Fruit fly (Drosophila melanogaster) whole organism, embryonic: ENCODE results near the gene CG31223.

Experiments used
- B-H2 ChIP-seq: fragments of 200-800 bp; sonication (Bioruptor generic); optimal IDR thresholded peaks from 2 replicates; lab custom pipeline; 2018; ENCODE audit warnings: missing biosample characterization, mild to moderate bottlenecking, missing genetic modification characterization
- CG10267 ChIP-seq: fragments of 200-800 bp; sonication (Bioruptor generic); optimal IDR thresholded peaks from 2 replicates; lab custom pipeline; 2018; ENCODE audit warnings: missing biosample characterization, mild to moderate bottlenecking, missing genetic modification characterization, moderate library complexity
- CG11723 ChIP-seq: fragments of 200-800 bp; sonication (Bioruptor generic); optimal IDR thresholded peaks from 2 replicates; lab custom pipeline; 2017; ENCODE audit warnings: missing biosample characterization, mild to moderate bottlenecking, missing genetic modification characterization
- CG17612 ChIP-seq: fragments of 200-800 bp; sonication (Bioruptor generic); IDR thresholded peaks from 2 replicates; pipeline ENCODE4 v1.3.6; 2022; ENCODE audit warnings: missing biosample characterization, missing genetic modification characterization
- CG2202 ChIP-seq: fragments of 200-800 bp; sonication (Bioruptor generic); optimal IDR thresholded peaks from 2 replicates; lab custom pipeline; 2018; ENCODE audit warnings: missing biosample characterization, mild to moderate bottlenecking, missing genetic modification characterization
- CG30403 ChIP-seq: fragments of 200-800 bp; sonication (Bioruptor generic); optimal IDR thresholded peaks from 3 replicates; lab custom pipeline; 2016; ENCODE audit warnings: missing biosample characterization, missing genetic modification characterization
- CG5180 ChIP-seq: fragments of 200-800 bp; sonication (Bioruptor generic); optimal IDR thresholded peaks from 3 replicates; lab custom pipeline; 2017; ENCODE audit warnings: missing biosample characterization, missing genetic modification characterization, mild to moderate bottlenecking, moderate library complexity, missing genetic modification reagents
- CG7372 ChIP-seq: fragments of 200-800 bp; sonication (Bioruptor generic); IDR thresholded peaks from 2 replicates; pipeline ENCODE4 v1.3.6; 2022; ENCODE audit warnings: missing biosample characterization, missing genetic modification characterization
- CkIIα-i1 ChIP-seq: fragments of 200-800 bp; sonication (Bioruptor generic); IDR thresholded peaks from 2 replicates; pipeline ENCODE4 v1.3.6; 2022; ENCODE audit warnings: missing biosample characterization, missing genetic modification characterization
- Dad ChIP-seq: fragments of 200-800 bp; sonication (Bioruptor generic); optimal IDR thresholded peaks from 3 replicates; lab custom pipeline; 2016; ENCODE audit warnings: missing biosample characterization, missing genetic modification characterization
- Dip2 ChIP-seq: fragments of 200-800 bp; sonication (Bioruptor generic); IDR thresholded peaks from 2 replicates; pipeline ENCODE4 v1.3.6; 2022; ENCODE audit warnings: missing biosample characterization, missing genetic modification characterization
- Doc3 ChIP-seq: fragments of 200-800 bp; sonication (Bioruptor generic); IDR thresholded peaks from 3 replicates; pipeline ENCODE4 v1.3.6; 2022; ENCODE audit warnings: missing biosample characterization, missing genetic modification characterization; ENCODE audit not compliant: partially characterized antibody
- Drgx ChIP-seq: fragments of 200-800 bp; sonication (Bioruptor generic); IDR thresholded peaks from 2 replicates; pipeline ENCODE4 v1.3.6; 2022; ENCODE audit warnings: missing biosample characterization, missing genetic modification characterization
- Hr39 ChIP-seq: fragments of >200 bp; optimal IDR thresholded peaks from 2 replicates; lab custom pipeline; 2017
- Mad ChIP-seq: fragments of 200-800 bp; sonication (Bioruptor generic); optimal IDR thresholded peaks from 2 replicates; lab custom pipeline; 2016; ENCODE audit warnings: missing biosample characterization, missing genetic modification characterization
- Poxn ChIP-seq: fragments of 200-800 bp; sonication (Bioruptor generic); IDR thresholded peaks from 2 replicates; pipeline ENCODE4 v1.3.6; 2022; ENCODE audit warnings: missing biosample characterization, missing genetic modification characterization
- TFAM ChIP-seq: fragments of 200-800 bp; sonication (Bioruptor generic); optimal IDR thresholded peaks from 2 replicates; lab custom pipeline; 2017; ENCODE audit warnings: missing biosample characterization, missing genetic modification characterization, inconsistent platforms
- ab ChIP-seq: fragments of 200-800 bp; sonication (Bioruptor generic); optimal IDR thresholded peaks from 2 replicates; lab custom pipeline; 2016; ENCODE audit warnings: missing biosample characterization, missing genetic modification characterization
- ara ChIP-seq: fragments of 200-800 bp; sonication (Bioruptor generic); IDR thresholded peaks from 2 replicates; pipeline ENCODE4 v1.3.6; 2022; ENCODE audit warnings: missing biosample characterization, missing genetic modification characterization
- bsh ChIP-seq, 2 experiments: fragments of 200-800 bp; sonication (Bioruptor generic); optimal IDR thresholded peaks; 2 replicates each; lab custom pipeline; 2017 to 2018; ENCODE audit warnings: mild to moderate bottlenecking in 2 of 2, missing biosample characterization in 2 of 2, missing genetic modification characterization in 2 of 2, moderate library complexity in 1 of 2
- dan ChIP-seq: fragments of 200-800 bp; sonication (Bioruptor generic); IDR thresholded peaks from 2 replicates; pipeline ENCODE4 v1.3.6; 2022; ENCODE audit warnings: missing biosample characterization, missing genetic modification characterization
- exex ChIP-seq: fragments of 200-800 bp; sonication (Bioruptor generic); optimal IDR thresholded peaks from 4 replicates; lab custom pipeline; 2018; ENCODE audit warnings: missing biosample characterization, mild to moderate bottlenecking, missing genetic modification characterization, moderate library complexity
- klu ChIP-seq: fragments of 200-800 bp; sonication (Bioruptor generic); IDR thresholded peaks from 2 replicates; pipeline ENCODE4 v1.3.6; 2022; ENCODE audit warnings: missing biosample characterization, missing genetic modification characterization
- nerfin-1 ChIP-seq: fragments of 200-800 bp; sonication (Bioruptor generic); optimal IDR thresholded peaks from 3 replicates; lab custom pipeline; 2019; ENCODE audit warnings: missing biosample characterization, mild to moderate bottlenecking, missing genetic modification characterization, moderate library complexity
- nom ChIP-seq: fragments of 200-800 bp; sonication (Bioruptor generic); optimal IDR thresholded peaks from 2 replicates; lab custom pipeline; 2017; ENCODE audit warnings: missing biosample characterization, missing genetic modification characterization, mild to moderate bottlenecking, moderate library complexity, missing genetic modification reagents
- pan ChIP-seq, 4 experiments: fragments of >200 bp in 3 of 4; fragments of 200-800 bp in 1 of 4; sonication (Bioruptor generic) in 1 of 4; optimal IDR thresholded peaks in 3 of 4; IDR thresholded peaks in 1 of 4; 2 replicates each; pipeline versions ENCODE4 v1.3.6 to Lab custom; 2017 to 2022; ENCODE audit warnings: missing biosample characterization in 2 of 4, missing genetic modification characterization in 2 of 4, mixed read lengths in 1 of 4
- repo ChIP-seq: fragments of 200-800 bp; sonication (Bioruptor generic); optimal IDR thresholded peaks from 2 replicates; lab custom pipeline; 2016; ENCODE audit warnings: missing biosample characterization, missing genetic modification characterization
- run ChIP-seq: fragments of 200-800 bp; sonication (Bioruptor generic); optimal IDR thresholded peaks from 3 replicates; lab custom pipeline; 2018; ENCODE audit warnings: missing biosample characterization, mild to moderate bottlenecking, missing genetic modification characterization
- sens ChIP-seq: fragments of 200-800 bp; sonication (Bioruptor generic); peaks from one replicate; lab custom pipeline; 2016; ENCODE audit warnings: missing biosample characterization, missing genetic modification characterization
- seq ChIP-seq: fragments of 200-800 bp; sonication (Bioruptor generic); IDR thresholded peaks from 2 replicates; pipeline ENCODE4 v1.3.6; 2022; ENCODE audit warnings: missing biosample characterization, missing genetic modification characterization
- slp2 ChIP-seq: fragments of 200-800 bp; sonication (Bioruptor generic); optimal IDR thresholded peaks from 2 replicates; lab custom pipeline; 2016; ENCODE audit warnings: missing biosample characterization, missing genetic modification characterization
- sqz ChIP-seq: fragments of 200-800 bp; sonication (Bioruptor generic); optimal IDR thresholded peaks from 3 replicates; lab custom pipeline; 2018; ENCODE audit warnings: missing biosample characterization, mild to moderate bottlenecking, missing genetic modification characterization
- tna ChIP-seq: fragments of 200-800 bp; sonication (Bioruptor generic); IDR thresholded peaks from 2 replicates; pipeline ENCODE4 v1.3.6; 2022; ENCODE audit warnings: missing biosample characterization, missing genetic modification characterization; ENCODE audit not compliant: partially characterized antibody
- trem ChIP-seq: fragments of 200-800 bp; optimal IDR thresholded peaks from 3 replicates; lab custom pipeline; 2019; ENCODE audit warnings: missing biosample characterization, mild to moderate bottlenecking, missing genetic modification characterization, moderate library complexity
- twi ChIP-seq: fragments of 200-800 bp; optimal IDR thresholded peaks from 2 replicates; lab custom pipeline; 2019; ENCODE audit warnings: missing biosample characterization, mild to moderate bottlenecking, missing genetic modification characterization, moderate library complexity
- wek ChIP-seq: fragments of 200-800 bp; sonication (Bioruptor generic); optimal IDR thresholded peaks from 3 replicates; lab custom pipeline; 2018; ENCODE audit warnings: missing biosample characterization, mild to moderate bottlenecking, missing genetic modification characterization, moderate library complexity
- zen2 ChIP-seq: fragments of 200-800 bp; sonication (Bioruptor generic); IDR thresholded peaks from 3 replicates; pipeline ENCODE4 v1.3.6; 2022; ENCODE audit warnings: missing biosample characterization, missing genetic modification characterization; ENCODE audit not compliant: partially characterized antibody

CG31223 gene

dm6 chr3R:20783714-20784435 is 47.1 kb upstream of the CG31223 start (continued):
- no peak for TF ChIP-seq CkIIα-i1
- TF ChIP-seq CG10267: no peak
- no peak for TF ChIP-seq Dip2 (GFP tag; lab: Robert Waterston, UW)
- peak; percentile 28 for TF ChIP-seq sens (GFP tag; lab: Kevin White, UChicago)
- TF ChIP-seq klu (GFP tag; lab: Robert Waterston, UW): no peak
- no peak for TF ChIP-seq CG17612 (GFP tag; lab: Robert Waterston, UW)
- TF ChIP-seq TFAM (GFP tag; lab: Kevin White, UChicago): no peak
- no peak for TF ChIP-seq Dad (GFP tag; lab: Kevin White, UChicago)

dm6 chr3R:20784436-20785368 is 46.2 kb upstream of the CG31223 start:
- TF ChIP-seq Drgx (GFP tag; lab: Robert Waterston, UW) (peak; percentile 72), exex (tag; lab: Kevin White, UChicago) (no peak), Poxn (GFP tag; lab: Robert Waterston, UW) (no peak), ara (no peak), ab (no peak), B-H2 (GFP tag; lab: Kevin White, UChicago) (no peak), Hr39 (lab: Kevin White, UChicago) (peak; percentile 39), bsh (GFP tag; optimal IDR thresholded peaks at IDR 0.05; lab: Kevin White, UChicago) (peak in 1 of 2 experiments; percentile 45), CG7372 (GFP tag; lab: Robert Waterston, UW) (no peak), zen2 (GFP tag; lab: Robert Waterston, UW) (no peak), tna (no peak), twi (tag; lab: Kevin White, UChicago) (no peak), dan (0 out of 2 replicates have a peak, but pooled peaks have one; percentile 8), CG5180 (GFP tag; lab: Kevin White, UChicago) (no peak), nom (GFP tag; lab: Kevin White, UChicago) (peak; percentile 77), CG11723 (no peak)

dm6 chr3R:20788559-20788958 is 42.4 kb upstream of the CG31223 start:
- TF ChIP-seq wek (GFP tag; lab: Kevin White, UChicago) (no peak), Doc3 (GFP tag; lab: Robert Waterston, UW) (no peak), repo (GFP tag; lab: Kevin White, UChicago) (no peak), run (tag; lab: Kevin White, UChicago) (no peak), seq (GFP tag; lab: Robert Waterston, UW) (peak; percentile 37; the same call in 1 of the 2 replicates), Mad (GFP tag; lab: Kevin White, UChicago) (no peak), CG2202 (no peak), pan (optimal IDR thresholded peaks at IDR 0.05; lab: Kevin White, UChicago) (no peak), pan (GFP tag; optimal IDR thresholded peaks at IDR 0.05 in 1 of 2, IDR thresholded peaks at IDR 0.05 in 1 of 2) (no peak), sqz (GFP tag; lab: Kevin White, UChicago) (peak; percentile 62), nerfin-1 (peak; percentile 72), trem (no peak), CG30403 (GFP tag; lab: Kevin White, UChicago) (no peak), slp2 (no peak)
